Fruit fly (Drosophila melanogaster) whole organism, wandering third instar larva: Measurements from ENCODE around the gene CG12118.

Experiments used
- Jra ChIP-seq: sonication (Bioruptor generic); optimal IDR thresholded peaks from 2 replicates; lab custom pipeline; 2016; ENCODE audit warnings: missing biosample characterization, missing genetic modification characterization
- fru ChIP-seq: fragments of 200-800 bp; sonication (Bioruptor generic); optimal IDR thresholded peaks from 3 replicates; lab custom pipeline; 2016; ENCODE audit warnings: missing biosample characterization, mild to moderate bottlenecking, missing genetic modification characterization

- TF ChIP-seq fru (GFP tag; lab: Kevin White, UChicago) = no peak
- TF ChIP-seq Jra = no peak
Measured at dm6 chrX:9201080-9201479, 4.9 kb upstream of the CG12118 start.
